Worm (Caenorhabditis elegans) whole organism, L3 larva: ENCODE data around the gene che-6.
A peak's percentile ranks its signal among the peaks of the same experiment; 100 is the strongest.

Source experiments
- ZK546.5 ChIP-seq: sonication (generic microtip); optimal IDR thresholded peaks from 2 replicates; lab custom pipeline; 2017; ENCODE audit warnings: missing biosample characterization, missing genetic modification characterization
- ceh-28 ChIP-seq: fragments of 150-350 bp; optimal IDR thresholded peaks from 2 replicates; lab custom pipeline; 2014; ENCODE audit warnings: missing biosample characterization, missing genetic modification reagents, missing genetic modification characterization
- ceh-82 ChIP-seq: fragments of 150-350 bp; optimal IDR thresholded peaks from 2 replicates; lab custom pipeline; 2014; ENCODE audit warnings: missing biosample characterization, missing genetic modification characterization
- daf-12 ChIP-seq: fragments of 150-350 bp; optimal IDR thresholded peaks from 2 replicates; lab custom pipeline; 2014; ENCODE audit warnings: missing biosample characterization, missing genetic modification reagents, missing genetic modification characterization
- egl-27 ChIP-seq: sonication (generic microtip); optimal IDR thresholded peaks from 4 replicates; lab custom pipeline; 2017; ENCODE audit warnings: missing biosample characterization, missing genetic modification reagents, missing genetic modification characterization
- egl-5 ChIP-seq: fragments of 150-350 bp; optimal IDR thresholded peaks from 2 replicates; lab custom pipeline; 2017; ENCODE audit warnings: missing biosample characterization, missing genetic modification reagents, missing genetic modification characterization, inconsistent platforms
- elt-1 ChIP-seq: fragments of 150-350 bp; optimal IDR thresholded peaks from 2 replicates; lab custom pipeline; 2014; ENCODE audit warnings: missing biosample characterization, missing genetic modification characterization
- elt-2 ChIP-seq: sonication (generic microtip); optimal IDR thresholded peaks from 2 replicates; lab custom pipeline; 2016; ENCODE audit warnings: missing genetic modification reagents, mild to moderate bottlenecking, missing genetic modification characterization, missing compliant biosample characterization
- elt-3 ChIP-seq, 3 experiments: fragments of 150-350 bp in 1 of 3; sonication (generic microtip) in 2 of 3; optimal IDR thresholded peaks; 2 replicates in 2 of 3; 4 replicates in 1 of 3; lab custom pipeline; 2014 to 2017; ENCODE audit warnings: missing biosample characterization in 3 of 3, missing genetic modification characterization in 3 of 3
- fkh-10 ChIP-seq: sonication (generic microtip); optimal IDR thresholded peaks from 2 replicates; lab custom pipeline; 2017; ENCODE audit warnings: missing biosample characterization, missing genetic modification reagents, missing genetic modification characterization
- fkh-2 ChIP-seq: fragments of 150-350 bp; optimal IDR thresholded peaks from 2 replicates; lab custom pipeline; 2014; ENCODE audit warnings: missing biosample characterization, missing genetic modification reagents, missing genetic modification characterization
- fos-1 ChIP-seq: fragments of 150-350 bp; optimal IDR thresholded peaks from 2 replicates; lab custom pipeline; 2014; ENCODE audit warnings: missing biosample characterization, missing genetic modification characterization
- lin-15B ChIP-seq: fragments of 150-350 bp; optimal IDR thresholded peaks from 2 replicates; lab custom pipeline; 2014; ENCODE audit warnings: missing biosample characterization, missing genetic modification characterization
- lin-39 ChIP-seq: fragments of 150-350 bp; optimal IDR thresholded peaks from 2 replicates; lab custom pipeline; 2018; ENCODE audit warnings: missing biosample characterization, missing genetic modification reagents, missing genetic modification characterization
- lsy-12 ChIP-seq: sonication (generic microtip); optimal IDR thresholded peaks from 2 replicates; lab custom pipeline; 2016; ENCODE audit warnings: mild to moderate bottlenecking, missing genetic modification characterization, missing compliant biosample characterization
- mdl-1 ChIP-seq: fragments of 150-350 bp; optimal IDR thresholded peaks from 2 replicates; lab custom pipeline; 2014; ENCODE audit warnings: missing biosample characterization, missing genetic modification characterization
- mml-1 ChIP-seq: fragments of 150-350 bp; sonication (generic microtip); optimal IDR thresholded peaks from 3 replicates; lab custom pipeline; 2014; ENCODE audit warnings: missing biosample characterization, missing genetic modification characterization
- nfya-1 ChIP-seq: sonication (generic microtip); optimal IDR thresholded peaks from 2 replicates; lab custom pipeline; 2017; ENCODE audit warnings: missing genetic modification characterization, mild to moderate bottlenecking, missing compliant biosample characterization, antibody characterized with exemption, moderate library complexity; ENCODE audit not compliant: insufficient read depth
- nhr-12 ChIP-seq: fragments of 150-350 bp; optimal IDR thresholded peaks from 2 replicates; lab custom pipeline; 2014; ENCODE audit warnings: missing biosample characterization, missing genetic modification characterization
- nhr-23 ChIP-seq: fragments of 150-350 bp; optimal IDR thresholded peaks from 2 replicates; lab custom pipeline; 2014; ENCODE audit warnings: missing biosample characterization, missing genetic modification reagents, missing genetic modification characterization
- nhr-237 ChIP-seq: fragments of 150-350 bp; optimal IDR thresholded peaks from 2 replicates; lab custom pipeline; 2014; ENCODE audit warnings: missing biosample characterization, missing genetic modification characterization
- nhr-25 ChIP-seq: sonication (generic microtip); optimal IDR thresholded peaks from 2 replicates; lab custom pipeline; 2017; ENCODE audit warnings: missing biosample characterization, missing genetic modification characterization
- nhr-28 ChIP-seq: fragments of 150-350 bp; optimal IDR thresholded peaks from 2 replicates; lab custom pipeline; 2014; ENCODE audit warnings: missing biosample characterization, missing genetic modification characterization
- nhr-43 ChIP-seq: sonication (generic microtip); optimal IDR thresholded peaks from 2 replicates; lab custom pipeline; 2016; ENCODE audit warnings: mild to moderate bottlenecking, missing genetic modification characterization, missing compliant biosample characterization; ENCODE audit not compliant: poor library complexity, severe bottlenecking
- nhr-67 ChIP-seq: fragments of 150-350 bp; optimal IDR thresholded peaks from 2 replicates; lab custom pipeline; 2014; ENCODE audit warnings: missing biosample characterization, missing genetic modification characterization
- nhr-76 ChIP-seq: fragments of 150-350 bp; sonication (generic microtip); optimal IDR thresholded peaks from 5 replicates; lab custom pipeline; 2014; ENCODE audit warnings: missing biosample characterization, missing genetic modification characterization
- nhr-77 ChIP-seq: fragments of 150-350 bp; optimal IDR thresholded peaks from 2 replicates; lab custom pipeline; 2014; ENCODE audit warnings: missing biosample characterization, missing genetic modification characterization
- pha-4 ChIP-seq: fragments of 150-350 bp; optimal IDR thresholded peaks from 2 replicates; lab custom pipeline; 2014; ENCODE audit warnings: missing biosample characterization, missing genetic modification reagents, missing genetic modification characterization
- pqm-1 ChIP-seq: fragments of 150-350 bp; optimal IDR thresholded peaks from 2 replicates; lab custom pipeline; 2017; ENCODE audit warnings: missing biosample characterization, missing genetic modification characterization, inconsistent platforms
- sea-2 ChIP-seq: fragments of 150-350 bp; sonication (generic microtip); optimal IDR thresholded peaks from 4 replicates; lab custom pipeline; 2014; ENCODE audit warnings: missing biosample characterization, missing genetic modification reagents, missing genetic modification characterization
- skn-1 ChIP-seq: fragments of 150-350 bp; optimal IDR thresholded peaks from 2 replicates; lab custom pipeline; 2014; ENCODE audit warnings: missing biosample characterization, missing genetic modification characterization
- snpc-4 ChIP-seq: fragments of 150-350 bp; optimal IDR thresholded peaks from 2 replicates; lab custom pipeline; 2014; ENCODE audit warnings: missing biosample characterization, missing genetic modification characterization
- unc-39 ChIP-seq: sonication (generic microtip); optimal IDR thresholded peaks from 4 replicates; lab custom pipeline; 2017; ENCODE audit warnings: missing biosample characterization, missing genetic modification characterization
- unc-62 ChIP-seq: fragments of 150-350 bp; sonication (generic microtip); optimal IDR thresholded peaks from 4 replicates; lab custom pipeline; 2014; ENCODE audit warnings: missing biosample characterization, missing genetic modification reagents, missing genetic modification characterization
- ztf-11 ChIP-seq: fragments of 150-350 bp; optimal IDR thresholded peaks from 2 replicates; lab custom pipeline; 2014; ENCODE audit warnings: missing biosample characterization, missing genetic modification characterization
- ztf-4 ChIP-seq: fragments of 150-350 bp; optimal IDR thresholded peaks from 2 replicates; lab custom pipeline; 2014; ENCODE audit warnings: missing biosample characterization, missing genetic modification characterization

Gene che-6

DNA sequence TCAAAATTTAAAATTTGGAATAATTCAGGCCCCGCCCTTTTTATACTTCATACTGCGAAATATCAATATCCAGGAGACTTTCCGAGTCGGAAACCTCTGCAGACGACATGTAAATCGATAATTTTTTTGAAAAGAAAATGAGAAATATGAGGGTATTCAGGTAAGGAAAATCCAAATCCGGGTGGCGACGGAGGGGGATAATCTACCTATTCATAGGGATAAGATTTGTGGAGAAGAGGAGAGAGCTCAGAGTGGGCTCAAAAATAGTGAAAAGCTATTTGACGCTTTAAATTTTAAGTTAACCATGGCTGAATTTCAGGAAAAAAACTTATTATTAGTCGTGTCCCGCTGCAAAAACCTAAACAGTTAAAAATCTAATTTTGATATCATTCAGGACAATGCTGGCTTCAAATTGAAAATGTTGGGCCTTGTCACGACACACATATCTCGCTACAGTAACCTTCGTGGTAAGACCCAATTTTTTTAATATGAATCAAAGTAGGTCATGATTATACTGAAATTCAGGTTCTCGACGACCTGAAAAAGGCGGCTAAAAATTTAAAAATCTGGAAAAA lies at the start of gene che-6:
TSS of gene che-6 (minus strand) at position 109 of the 575 bp plus-strand sequence.
- peak; percentile 52 for TF ChIP-seq elt-2 (tag; lab: Kevin White, UChicago)
- TF ChIP-seq skn-1 (tag; lab: Kevin White, UChicago): no peak

DNA sequence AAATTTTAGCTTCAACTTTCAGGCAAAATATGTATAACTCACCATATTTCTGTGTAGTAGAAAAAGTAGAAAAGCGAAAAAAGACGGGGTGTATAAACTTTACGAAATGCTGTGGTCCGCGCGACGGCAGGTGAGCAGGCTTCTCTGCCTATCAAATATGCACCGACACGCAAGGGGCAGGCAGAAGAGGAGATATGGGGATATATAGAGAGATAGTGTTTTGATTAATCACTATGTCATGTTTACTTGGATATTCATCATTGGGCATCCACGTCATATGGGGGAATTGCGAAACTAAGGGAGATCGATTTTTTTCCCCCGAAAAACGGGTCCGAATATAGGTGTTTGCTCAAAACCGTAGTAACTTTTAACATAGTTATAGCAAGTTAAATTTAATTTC lies 47.9 kb upstream of the che-6 start, which contains the start of gene gcy-37:
TSS of gene gcy-37 (minus strand) at position 101 of the 400 bp plus-strand sequence.
- TF ChIP-seq nhr-237 (no peak), mml-1 (no peak), unc-39 (tag; lab: Kevin White, UChicago) (no peak), elt-2 (tag; lab: Kevin White, UChicago) (no peak), lin-39 (tag; lab: Kevin White, UChicago) (no peak), nhr-25 (no peak), pha-4 (no peak), nhr-67 (tag; lab: Kevin White, UChicago) (no peak)

DNA sequence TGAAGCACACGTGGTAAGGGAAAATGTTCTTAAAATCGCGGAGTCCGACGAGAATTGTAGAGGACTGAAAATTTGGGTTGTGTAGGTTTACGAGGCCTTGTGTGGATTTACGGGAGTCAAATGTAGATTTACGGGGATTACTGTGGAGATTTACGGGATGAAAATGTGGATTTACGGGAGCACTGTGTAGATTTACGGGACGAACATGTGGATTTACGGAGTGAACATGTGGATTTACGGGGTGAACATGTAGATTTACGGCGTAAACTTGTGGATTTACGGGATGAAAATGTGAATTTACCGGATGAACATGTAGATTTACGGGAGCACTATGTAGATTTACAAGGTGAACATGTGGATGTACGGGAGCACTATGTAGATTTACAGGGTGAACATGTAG lies 45.0 kb upstream of the che-6 start:
- TF ChIP-seq nhr-28 (no peak), nhr-77 (tag; lab: Kevin White, UChicago) (no peak)

- TF ChIP-seq mml-1 (no peak), snpc-4 (no peak), ceh-28 (tag; lab: Kevin White, UChicago) (peak; percentile 16), elt-1 (peak; percentile 68), nhr-28 (no peak), lin-15B (no peak), fos-1 (tag; lab: Kevin White, UChicago) (no peak), daf-12 (no peak), unc-39 (tag; lab: Kevin White, UChicago) (no peak), ZK546.5 (no peak), sea-2 (no peak), ztf-4 (tag; lab: Kevin White, UChicago) (no peak), nhr-23 (tag; lab: Kevin White, UChicago) (peak; percentile 87), nhr-237 (no peak), lin-39 (tag; lab: Kevin White, UChicago) (no peak), pha-4 (no peak), nhr-77 (tag; lab: Kevin White, UChicago) (no peak), mdl-1 (tag; lab: Kevin White, UChicago) (no peak), nhr-25 (peak; percentile 69), elt-3 (tag; optimal IDR thresholded peaks at IDR 0.05; lab: Kevin White, UChicago) (peak in 1 of 3 experiments; percentile 39), egl-27 (no peak), nhr-43 (peak; percentile 78), nhr-76 (tag; lab: Kevin White, UChicago) (no peak), lsy-12 (tag; lab: Kevin White, UChicago) (no peak), unc-62 (GFP tag; lab: Kevin White, UChicago) (no peak), egl-5 (tag; lab: Kevin White, UChicago) (no peak), pqm-1 (tag; lab: Kevin White, UChicago) (no peak)
Observed at ce11 chrIV:2149247-2149756, 38.1 kb upstream of the che-6 start, which contains the start of gene C54E4.5. TSS of gene C54E4.5 (minus strand) at chrIV:2149297.

DNA sequence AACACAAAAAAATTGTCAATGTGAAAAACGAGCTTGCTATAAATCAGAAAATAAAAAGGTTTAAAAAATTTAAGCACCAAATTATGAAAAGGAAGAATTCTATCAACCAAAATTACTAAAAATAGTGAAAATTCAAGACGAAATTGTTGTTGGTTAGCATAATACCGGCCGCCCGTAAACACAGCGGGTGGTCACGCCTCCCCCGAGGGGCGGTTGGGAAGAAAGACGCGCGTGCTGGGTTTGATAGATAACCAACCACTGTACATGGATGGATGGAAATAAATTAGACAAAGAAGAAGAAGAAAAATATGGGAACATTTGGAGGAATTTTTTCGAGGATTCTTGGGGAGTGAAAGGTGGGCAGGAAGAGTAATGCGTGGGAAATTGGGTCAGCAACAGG lies 31.1 kb upstream of the che-6 start:
- no peak for TF ChIP-seq ztf-4 (tag; lab: Kevin White, UChicago)
- TF ChIP-seq lin-39 (tag; lab: Kevin White, UChicago): no peak
- no peak for TF ChIP-seq pqm-1 (tag; lab: Kevin White, UChicago)
- TF ChIP-seq fkh-10: no peak
- no peak for TF ChIP-seq ceh-82 (tag; lab: Kevin White, UChicago)
- no peak for TF ChIP-seq nhr-12
- TF ChIP-seq skn-1 (tag; lab: Kevin White, UChicago): no peak
- TF ChIP-seq fos-1 (tag; lab: Kevin White, UChicago): no peak
- TF ChIP-seq lsy-12 (tag; lab: Kevin White, UChicago): no peak
- TF ChIP-seq elt-1: no peak
- TF ChIP-seq nhr-76 (tag; lab: Kevin White, UChicago): no peak
- TF ChIP-seq nfya-1 (tag; lab: Kevin White, UChicago): no peak
- no peak for TF ChIP-seq ztf-11 (tag; lab: Kevin White, UChicago)
- TF ChIP-seq fkh-2 (tag; lab: Kevin White, UChicago): no peak
- no peak for TF ChIP-seq egl-27
- TF ChIP-seq lin-15B: no peak
